Worm (Caenorhabditis elegans) whole organism, L2 larva: ENCODE results near the gene W02A2.8.

Experiments
- C34F6.9 ChIP-seq: fragments of 150-350 bp; optimal IDR thresholded peaks from 2 replicates; lab custom pipeline; 2014; ENCODE audit warnings: missing biosample characterization, missing genetic modification characterization
- F13H6.1 ChIP-seq: sonication (generic microtip); optimal IDR thresholded peaks from 2 replicates; lab custom pipeline; 2016; ENCODE audit warnings: missing genetic modification characterization, missing compliant biosample characterization
- Y55F3AM.14 ChIP-seq: fragments of 200-800 bp; sonication (Bioruptor generic); optimal IDR thresholded peaks from 2 replicates; lab custom pipeline; 2018; ENCODE audit warnings: mild to moderate bottlenecking, missing genetic modification characterization, missing compliant biosample characterization
- alr-1 ChIP-seq: fragments of 150-350 bp; optimal IDR thresholded peaks from 2 replicates; lab custom pipeline; 2014; ENCODE audit warnings: missing biosample characterization, missing genetic modification characterization
- aly-2 ChIP-seq: fragments of 150-350 bp; optimal IDR thresholded peaks from 2 replicates; lab custom pipeline; 2014; ENCODE audit warnings: missing biosample characterization, missing genetic modification characterization
- ama-1 ChIP-seq: fragments of 150-350 bp; optimal IDR thresholded peaks from 2 replicates; lab custom pipeline; 2018; ENCODE audit warnings: inconsistent platforms
- blmp-1 ChIP-seq: sonication (generic microtip); optimal IDR thresholded peaks from 2 replicates; lab custom pipeline; 2017; ENCODE audit warnings: missing genetic modification characterization, mild to moderate bottlenecking, missing compliant biosample characterization, antibody characterized with exemption, moderate library complexity; ENCODE audit not compliant: insufficient read depth
- ceh-16 ChIP-seq: fragments of 150-350 bp; optimal IDR thresholded peaks from 2 replicates; lab custom pipeline; 2014; ENCODE audit warnings: missing biosample characterization, missing genetic modification characterization
- ceh-82 ChIP-seq: fragments of 150-350 bp; optimal IDR thresholded peaks from 2 replicates; lab custom pipeline; 2014; ENCODE audit warnings: missing biosample characterization, missing genetic modification characterization
- crh-2 ChIP-seq: sonication (generic microtip); optimal IDR thresholded peaks from 2 replicates; lab custom pipeline; 2017; ENCODE audit warnings: missing biosample characterization, missing genetic modification characterization
- egl-27 ChIP-seq: sonication (generic microtip); optimal IDR thresholded peaks from 3 replicates; lab custom pipeline; 2017; ENCODE audit warnings: missing biosample characterization, missing genetic modification reagents, missing genetic modification characterization
- elt-1 ChIP-seq: fragments of 150-350 bp; optimal IDR thresholded peaks from 2 replicates; lab custom pipeline; 2014; ENCODE audit warnings: missing biosample characterization, missing genetic modification characterization
- fos-1 ChIP-seq: fragments of 150-350 bp; optimal IDR thresholded peaks from 2 replicates; lab custom pipeline; 2014; ENCODE audit warnings: missing biosample characterization, missing genetic modification characterization
- gmeb-1 ChIP-seq: fragments of 150-350 bp; optimal IDR thresholded peaks from 2 replicates; lab custom pipeline; 2014; ENCODE audit warnings: missing biosample characterization, missing genetic modification characterization
- lin-11 ChIP-seq: fragments of 150-350 bp; sonication (generic microtip); optimal IDR thresholded peaks from 2 replicates; lab custom pipeline; 2014; ENCODE audit warnings: missing biosample characterization, missing genetic modification characterization, inconsistent platforms, mixed read lengths
- lin-13 ChIP-seq: fragments of 150-350 bp; optimal IDR thresholded peaks from 2 replicates; lab custom pipeline; 2014; ENCODE audit warnings: missing biosample characterization, missing genetic modification reagents, missing genetic modification characterization
- lin-39 ChIP-seq: fragments of 150-350 bp; optimal IDR thresholded peaks from 2 replicates; lab custom pipeline; 2014; ENCODE audit warnings: missing biosample characterization, missing genetic modification reagents, missing genetic modification characterization
- lsy-2 ChIP-seq, 2 experiments: fragments of 150-350 bp in 1 of 2; sonication (generic microtip) in 1 of 2; optimal IDR thresholded peaks; 2 replicates each; lab custom pipeline; 2014 to 2017; ENCODE audit warnings: missing biosample characterization in 2 of 2, missing genetic modification characterization in 2 of 2
- mab-5 ChIP-seq: fragments of 150-350 bp; optimal IDR thresholded peaks from 2 replicates; lab custom pipeline; 2014; ENCODE audit warnings: missing biosample characterization, missing genetic modification characterization
- mbf-1 ChIP-seq: sonication (generic microtip); optimal IDR thresholded peaks from 2 replicates; lab custom pipeline; 2017; ENCODE audit warnings: missing biosample characterization, missing genetic modification characterization
- nhr-129 ChIP-seq: fragments of 150-350 bp; optimal IDR thresholded peaks from 2 replicates; lab custom pipeline; 2014; ENCODE audit warnings: missing biosample characterization, missing genetic modification characterization
- nhr-21 ChIP-seq: fragments of 150-350 bp; optimal IDR thresholded peaks from 2 replicates; lab custom pipeline; 2014; ENCODE audit warnings: missing biosample characterization, missing genetic modification characterization
- nhr-25 ChIP-seq: fragments of 150-350 bp; sonication (generic microtip); optimal IDR thresholded peaks from 3 replicates; lab custom pipeline; 2014; ENCODE audit warnings: missing biosample characterization, missing genetic modification characterization
- nhr-6 ChIP-seq: fragments of 150-350 bp; optimal IDR thresholded peaks from 2 replicates; lab custom pipeline; 2014; ENCODE audit warnings: missing biosample characterization, missing genetic modification characterization
- peb-1 ChIP-seq: fragments of 150-350 bp; optimal IDR thresholded peaks from 2 replicates; lab custom pipeline; 2014; ENCODE audit warnings: missing biosample characterization, missing genetic modification characterization
- sem-4 ChIP-seq: fragments of 150-350 bp; optimal IDR thresholded peaks from 2 replicates; lab custom pipeline; 2014; ENCODE audit warnings: missing biosample characterization, missing genetic modification reagents, missing genetic modification characterization
- sma-3 ChIP-seq: sonication (generic microtip); optimal IDR thresholded peaks from 2 replicates; lab custom pipeline; 2016; ENCODE audit warnings: missing genetic modification reagents, missing genetic modification characterization, missing compliant biosample characterization
- sma-9 ChIP-seq, 2 experiments: fragments of 150-350 bp in 1 of 2; sonication (generic microtip) in 1 of 2; optimal IDR thresholded peaks; 2 replicates each; lab custom pipeline; 2014 to 2016; ENCODE audit warnings: missing genetic modification characterization in 2 of 2, mild to moderate bottlenecking in 1 of 2, missing biosample characterization in 1 of 2, missing compliant biosample characterization in 1 of 2, missing genetic modification reagents in 1 of 2, moderate library complexity in 1 of 2
- snpc-4 ChIP-seq: fragments of 150-350 bp; optimal IDR thresholded peaks from 2 replicates; lab custom pipeline; 2014; ENCODE audit warnings: missing biosample characterization, missing genetic modification characterization
- unc-39 ChIP-seq: fragments of 150-350 bp; optimal IDR thresholded peaks from 2 replicates; lab custom pipeline; 2014; ENCODE audit warnings: missing biosample characterization, missing genetic modification characterization
- unc-55 ChIP-seq: fragments of 150-350 bp; sonication (generic microtip); optimal IDR thresholded peaks from 3 replicates; lab custom pipeline; 2014; ENCODE audit warnings: missing biosample characterization, missing genetic modification reagents, missing genetic modification characterization
- zag-1 ChIP-seq: fragments of 150-350 bp; optimal IDR thresholded peaks from 2 replicates; lab custom pipeline; 2014; ENCODE audit warnings: missing biosample characterization, missing genetic modification characterization
- ztf-1 ChIP-seq: fragments of 200-800 bp; sonication (Bioruptor generic); conservative IDR thresholded peaks from 2 replicates; pipeline ENCODE4 v1.3.6; 2022; ENCODE audit warnings: missing genetic modification characterization, missing compliant biosample characterization
- ztf-11 ChIP-seq: sonication (generic microtip); optimal IDR thresholded peaks from 2 replicates; lab custom pipeline; 2017; ENCODE audit warnings: missing biosample characterization, missing genetic modification characterization
- ztf-4 ChIP-seq: fragments of 150-350 bp; optimal IDR thresholded peaks from 2 replicates; lab custom pipeline; 2014; ENCODE audit warnings: missing biosample characterization, missing genetic modification characterization

Gene W02A2.8

ce11 chrIV:13389237-13389636 is 30.8 kb upstream of the W02A2.8 start:
- TF ChIP-seq ztf-1 (GFP tag; lab: Robert Waterston, UW) (0 out of 2 replicates have a peak, but pooled peaks have one; percentile 77), ceh-16 (tag; lab: Kevin White, UChicago) (no peak)

DNA sequence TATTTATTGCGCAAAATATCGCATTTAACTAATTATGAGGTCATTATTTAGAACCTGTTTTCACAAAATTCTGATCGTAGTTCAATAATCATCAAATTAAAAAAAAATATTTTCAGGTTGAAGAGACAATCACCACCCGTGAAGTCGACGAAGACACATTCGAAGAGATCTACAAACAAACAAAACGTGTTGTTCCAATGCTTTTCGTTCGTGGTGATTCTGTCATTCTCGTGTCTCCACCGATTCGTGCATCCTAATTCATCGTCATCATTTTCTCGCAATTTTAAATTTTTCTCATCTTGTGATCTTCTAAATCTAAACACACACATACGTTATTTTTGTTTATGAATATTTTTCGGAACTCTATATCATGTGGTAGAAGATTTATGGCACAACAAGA is 30.4 kb upstream of the W02A2.8 start:
- TF ChIP-seq crh-2 (tag; lab: Kevin White, UChicago) (peak; percentile 9), ama-1 (lab: Kevin White, UChicago) (peak; percentile 44), nhr-25 (tag; lab: Kevin White, UChicago) (peak; percentile 48), nhr-21 (peak; percentile 84), lsy-2 (tag; optimal IDR thresholded peaks at IDR 0.05; lab: Kevin White, UChicago) (peak in 1 of 2 experiments; percentile 3), ceh-82 (tag; lab: Kevin White, UChicago) (no peak), ztf-1 (GFP tag; lab: Robert Waterston, UW) (no peak), zag-1 (no peak), nhr-6 (tag; lab: Kevin White, UChicago) (peak; percentile 28), nhr-129 (tag; lab: Kevin White, UChicago) (peak; percentile 16), gmeb-1 (tag; lab: Kevin White, UChicago) (peak; percentile 40), unc-55 (GFP tag; lab: Kevin White, UChicago) (peak; percentile 7), lin-39 (tag; lab: Kevin White, UChicago) (no peak), egl-27 (tag; lab: Kevin White, UChicago) (no peak), Y55F3AM.14 (GFP tag; lab: Kevin White, UChicago) (peak; percentile 57), ceh-16 (tag; lab: Kevin White, UChicago) (no peak)
- TF ChIP-seq, all 48 proteins: peak for 10

- no peak for TF ChIP-seq ceh-16 (tag; lab: Kevin White, UChicago)
- TF ChIP-seq unc-55 (GFP tag; lab: Kevin White, UChicago), result no peak
- no peak for TF ChIP-seq blmp-1
- TF ChIP-seq ztf-11 (tag; lab: Kevin White, UChicago), result no peak
Observed at ce11 chrIV:13386903-13387302, 28.5 kb upstream of the W02A2.8 start, which contains the start of gene lsm-3. Gene lsm-3, plus strand, starts transcription at chrIV:13387203.

- TF ChIP-seq gmeb-1 (tag; lab: Kevin White, UChicago), result peak; percentile 79
- peak; percentile 45 to 86 for TF ChIP-seq lsy-2 (tag; optimal IDR thresholded peaks at IDR 0.05; lab: Kevin White, UChicago)
- TF ChIP-seq sem-4 (tag; lab: Kevin White, UChicago), result peak; percentile 68
- TF ChIP-seq ceh-16 (tag; lab: Kevin White, UChicago), result no peak
- peak; percentile 32 for TF ChIP-seq fos-1 (tag; lab: Kevin White, UChicago)
- no peak for TF ChIP-seq lin-39 (tag; lab: Kevin White, UChicago)
- peak; percentile 36 for TF ChIP-seq alr-1 (tag; lab: Kevin White, UChicago)
- peak; percentile 78 for TF ChIP-seq snpc-4
- peak; percentile 76 for TF ChIP-seq nhr-25 (tag; lab: Kevin White, UChicago)
- peak; percentile 86 for TF ChIP-seq crh-2 (tag; lab: Kevin White, UChicago)
- peak; percentile 71 for TF ChIP-seq sma-9 (GFP tag; optimal IDR thresholded peaks at IDR 0.05; lab: Kevin White, UChicago)
- no peak for TF ChIP-seq sma-9 (tag; optimal IDR thresholded peaks at IDR 0.05; lab: Kevin White, UChicago)
- TF ChIP-seq lin-13, result peak; percentile 78
- no peak for TF ChIP-seq Y55F3AM.14 (GFP tag; lab: Kevin White, UChicago)
- TF ChIP-seq mbf-1 (tag; lab: Kevin White, UChicago), result no peak
- TF ChIP-seq nhr-6 (tag; lab: Kevin White, UChicago), result peak; percentile 51
- peak; percentile 80 for TF ChIP-seq C34F6.9 (tag; lab: Kevin White, UChicago)
- TF ChIP-seq blmp-1, result no peak
- peak; percentile 56 for TF ChIP-seq ztf-4
- no peak for TF ChIP-seq peb-1 (tag; lab: Kevin White, UChicago)
- TF ChIP-seq F13H6.1 (tag; lab: Kevin White, UChicago), result peak; percentile 51
- no peak for TF ChIP-seq elt-1 (tag; lab: Kevin White, UChicago)
- TF ChIP-seq sma-3 (GFP tag; lab: Kevin White, UChicago), result peak; percentile 58
- TF ChIP-seq lin-11, result peak; percentile 73
- TF ChIP-seq aly-2 (tag; lab: Kevin White, UChicago), result no peak
- TF ChIP-seq egl-27 (tag; lab: Kevin White, UChicago), result peak; percentile 50
- peak; percentile 98 for TF ChIP-seq nhr-129 (tag; lab: Kevin White, UChicago)
- no peak for TF ChIP-seq ztf-1 (GFP tag; lab: Robert Waterston, UW)
- peak; percentile 58 for TF ChIP-seq nhr-21
- peak; percentile 95 for TF ChIP-seq unc-55 (GFP tag; lab: Kevin White, UChicago)
- no peak for TF ChIP-seq unc-39
- TF ChIP-seq mab-5, result peak; percentile 67
- TF ChIP-seq, all 48 proteins: peak for 21
Observed at ce11 chrIV:13386043-13386442, 27.7 kb upstream of the W02A2.8 start, which contains the start of the genes Y62E10A.20, Y62E10A.23 and mdt-9. Gene Y62E10A.20, minus strand, starts transcription at chrIV:13386091. Gene Y62E10A.23, plus strand, starts transcription at chrIV:13386324. Gene mdt-9, plus strand, starts transcription at chrIV:13386380.
